Worm (Caenorhabditis elegans): ENCODE measurements around the gene ser-2.

Gene ser-2

ce11 chrX:15246182-15246581 lies 56.6 kb downstream of the ser-2 start, which contains the start of gene piki-1:
Gene piki-1 (minus strand): TSS chrX:15246399.
- TF ChIP-seq hlh-1 (tag; optimal IDR thresholded peaks at IDR 0.05) (peak; percentile 24), nhr-28 (tag; optimal IDR thresholded peaks at IDR 0.05) (no peak)

ce11 chrX:15242726-15243125 lies 60.0 kb downstream of the ser-2 start:
- TF ChIP-seq nhr-28 (tag; optimal IDR thresholded peaks at IDR 0.05) (no peak), bed-3 (GFP tag; optimal IDR thresholded peaks at IDR 0.05) (no peak)

ce11 chrX:15241169-15241568 lies 61.6 kb downstream of the ser-2 start:
- TF ChIP-seq flh-1 (GFP tag; optimal IDR thresholded peaks at IDR 0.05) (no peak), lsy-2 (tag; optimal IDR thresholded peaks at IDR 0.05) (no peak), zip-8 (tag; optimal IDR thresholded peaks at IDR 0.05) (no peak), blmp-1 (tag; optimal IDR thresholded peaks at IDR 0.05) (no peak), mab-5 (tag; optimal IDR thresholded peaks at IDR 0.05) (no peak), sem-2 (GFP tag; optimal IDR thresholded peaks at IDR 0.05) (no peak)
